Fruit fly (Drosophila melanogaster) whole organism, embryonic: Measurements from ENCODE around the gene AstC.

Source experiments
- B-H1 ChIP-seq: fragments of 200-800 bp; sonication (Bioruptor generic); IDR thresholded peaks from 3 replicates; pipeline ENCODE4 v1.3.6; 2022; ENCODE audit warnings: missing biosample characterization, missing genetic modification characterization
- CG10321 ChIP-seq: fragments of 200-800 bp; sonication (Bioruptor generic); IDR thresholded peaks from 2 replicates; pipeline ENCODE4 v1.3.6; 2022; ENCODE audit warnings: missing biosample characterization, missing genetic modification characterization
- CG12769 ChIP-seq: fragments of 200-800 bp; sonication (Bioruptor generic); optimal IDR thresholded peaks from 2 replicates; lab custom pipeline; 2019; ENCODE audit warnings: missing biosample characterization, mild to moderate bottlenecking, missing genetic modification characterization, moderate library complexity
- CG13123 ChIP-seq: fragments of 200-800 bp; sonication (Bioruptor generic); optimal IDR thresholded peaks from 2 replicates; lab custom pipeline; 2016; ENCODE audit warnings: missing biosample characterization, missing genetic modification characterization
- CG13296 ChIP-seq: fragments of 200-800 bp; sonication (Bioruptor generic); optimal IDR thresholded peaks from 3 replicates; lab custom pipeline; 2018; ENCODE audit warnings: missing biosample characterization, mild to moderate bottlenecking, missing genetic modification characterization
- CG15479 ChIP-seq: fragments of 200-800 bp; sonication (Bioruptor generic); optimal IDR thresholded peaks from 3 replicates; lab custom pipeline; 2019; ENCODE audit warnings: missing biosample characterization, mild to moderate bottlenecking, missing genetic modification characterization, moderate library complexity
- CG15696 ChIP-seq: fragments of 200-800 bp; sonication (Bioruptor generic); optimal IDR thresholded peaks from 2 replicates; lab custom pipeline; 2019; ENCODE audit warnings: missing biosample characterization, mild to moderate bottlenecking, missing genetic modification characterization, moderate library complexity
- CG16815 ChIP-seq: fragments of 200-800 bp; sonication (Bioruptor generic); optimal IDR thresholded peaks from 3 replicates; lab custom pipeline; 2017; ENCODE audit warnings: missing biosample characterization, mild to moderate bottlenecking, missing genetic modification characterization
- CG2120 ChIP-seq: fragments of 200-800 bp; sonication (Bioruptor generic); optimal IDR thresholded peaks from 3 replicates; lab custom pipeline; 2016; ENCODE audit warnings: missing biosample characterization, missing genetic modification characterization
- CG2199 ChIP-seq: fragments of 200-800 bp; sonication (Bioruptor generic); IDR thresholded peaks from 3 replicates; pipeline ENCODE4 v1.3.6; 2022; ENCODE audit warnings: missing biosample characterization, missing genetic modification characterization
- CG2875 ChIP-seq: fragments of 200-800 bp; sonication (Bioruptor generic); optimal IDR thresholded peaks from 2 replicates; lab custom pipeline; 2017; ENCODE audit warnings: missing biosample characterization, mild to moderate bottlenecking, missing genetic modification characterization, missing genetic modification reagents
- CG3163 ChIP-seq: fragments of 200-800 bp; sonication (Bioruptor generic); optimal IDR thresholded peaks from 3 replicates; lab custom pipeline; 2016; ENCODE audit warnings: missing biosample characterization, missing genetic modification characterization
- CG32532 ChIP-seq: fragments of 200-800 bp; sonication (Bioruptor generic); IDR thresholded peaks from 2 replicates; pipeline ENCODE4 v1.3.6; 2022; ENCODE audit warnings: missing biosample characterization, missing genetic modification characterization
- CG5245 ChIP-seq: fragments of 200-800 bp; sonication (Bioruptor generic); optimal IDR thresholded peaks from 3 replicates; lab custom pipeline; 2016; ENCODE audit warnings: missing biosample characterization, missing genetic modification characterization
- CG9609 ChIP-seq: fragments of 200-800 bp; sonication (Bioruptor generic); optimal IDR thresholded peaks from 3 replicates; lab custom pipeline; 2016; ENCODE audit warnings: missing biosample characterization, missing genetic modification characterization
- CG9932 ChIP-seq: fragments of 200-800 bp; sonication (Bioruptor generic); IDR thresholded peaks from 2 replicates; pipeline ENCODE4 v1.3.6; 2022; ENCODE audit warnings: missing biosample characterization, missing genetic modification characterization
- Deaf1 ChIP-seq: fragments of 200-800 bp; optimal IDR thresholded peaks from 3 replicates; lab custom pipeline; 2019; ENCODE audit warnings: missing biosample characterization, mild to moderate bottlenecking, missing genetic modification characterization, moderate library complexity
- E2f1 ChIP-seq: fragments of 200-800 bp; sonication (Bioruptor generic); IDR thresholded peaks from 2 replicates; pipeline ENCODE4 v1.3.6; 2022; ENCODE audit warnings: missing biosample characterization, missing genetic modification characterization
- E2f2 ChIP-seq: fragments of 200-800 bp; sonication (Bioruptor generic); IDR thresholded peaks from 2 replicates; pipeline ENCODE4 v1.3.6; 2022; ENCODE audit warnings: missing biosample characterization, missing genetic modification characterization
- Ets65A ChIP-seq: fragments of 200-800 bp; sonication (Bioruptor generic); peaks from one replicate; lab custom pipeline; 2016; ENCODE audit warnings: missing biosample characterization, missing genetic modification characterization
- Hey ChIP-seq: fragments of 200-800 bp; sonication (Bioruptor generic); optimal IDR thresholded peaks from 3 replicates; lab custom pipeline; 2018; ENCODE audit warnings: missing biosample characterization, mild to moderate bottlenecking, missing genetic modification characterization
- Hr78 ChIP-seq, 2 experiments: fragments of 200-800 bp in 1 of 2; fragments of >200 bp in 1 of 2; sonication (Bioruptor generic) in 1 of 2; optimal IDR thresholded peaks; 2 replicates each; lab custom pipeline; 2017 to 2019; ENCODE audit warnings: missing biosample characterization in 2 of 2, missing genetic modification characterization in 2 of 2, mild to moderate bottlenecking in 1 of 2, moderate library complexity in 1 of 2
- Max ChIP-seq: fragments of 200-800 bp; sonication (Bioruptor generic); optimal IDR thresholded peaks from 2 replicates; lab custom pipeline; 2016; ENCODE audit warnings: missing biosample characterization, mild to moderate bottlenecking, missing genetic modification characterization
- Rx ChIP-seq: fragments of 200-800 bp; sonication (Bioruptor generic); IDR thresholded peaks from 2 replicates; pipeline ENCODE4 v1.3.6; 2022; ENCODE audit warnings: missing biosample characterization, missing genetic modification characterization
- Sry-δ ChIP-seq: fragments of 200-800 bp; sonication (Bioruptor generic); optimal IDR thresholded peaks from 2 replicates; lab custom pipeline; 2016; ENCODE audit warnings: missing biosample characterization, missing genetic modification characterization
- Taf1 ChIP-seq: fragments of 200-800 bp; sonication (Bioruptor generic); IDR thresholded peaks from 2 replicates; pipeline ENCODE4 v1.3.6; 2022; ENCODE audit warnings: missing biosample characterization, missing genetic modification characterization
- aop ChIP-seq: fragments of 200-800 bp; sonication (Bioruptor generic); IDR thresholded peaks from 2 replicates; pipeline ENCODE4 v1.3.6; 2022; ENCODE audit warnings: missing biosample characterization, missing genetic modification characterization
- bowl ChIP-seq: fragments of 200-800 bp; sonication (Bioruptor generic); IDR thresholded peaks from 2 replicates; pipeline ENCODE4 v1.3.6; 2022; ENCODE audit warnings: missing biosample characterization, missing genetic modification characterization
- chinmo ChIP-seq: fragments of 200-800 bp; sonication (Bioruptor generic); IDR thresholded peaks from 4 replicates; pipeline ENCODE4 v1.3.6; 2022; ENCODE audit warnings: missing biosample characterization, missing genetic modification characterization; ENCODE audit not compliant: partially characterized antibody
- ci ChIP-seq: fragments of 200-800 bp; sonication (Bioruptor generic); IDR thresholded peaks from 3 replicates; pipeline ENCODE4 v1.3.6; 2022; ENCODE audit warnings: missing biosample characterization, missing genetic modification characterization
- croc ChIP-seq: fragments of 200-800 bp; sonication (Bioruptor generic); conservative IDR thresholded peaks from 3 replicates; pipeline ENCODE4 v1.3.6; 2022; ENCODE audit warnings: missing biosample characterization, missing genetic modification characterization
- crol ChIP-seq: fragments of 200-800 bp; sonication (Bioruptor generic); IDR thresholded peaks from 2 replicates; pipeline ENCODE4 v1.3.6; 2022; ENCODE audit warnings: missing biosample characterization, missing genetic modification characterization
- gce ChIP-seq: fragments of 200-800 bp; sonication (Bioruptor generic); IDR thresholded peaks from 3 replicates; pipeline ENCODE4 v1.3.6; 2022; ENCODE audit warnings: missing biosample characterization, missing genetic modification characterization
- grn ChIP-seq: fragments of 200-800 bp; sonication (Bioruptor generic); optimal IDR thresholded peaks from 3 replicates; lab custom pipeline; 2017; ENCODE audit warnings: missing biosample characterization, missing genetic modification characterization
- ind ChIP-seq: fragments of 200-800 bp; sonication (Bioruptor generic); optimal IDR thresholded peaks from 3 replicates; lab custom pipeline; 2016; ENCODE audit warnings: missing biosample characterization, missing genetic modification characterization
- nom ChIP-seq: fragments of 200-800 bp; sonication (Bioruptor generic); optimal IDR thresholded peaks from 2 replicates; lab custom pipeline; 2017; ENCODE audit warnings: missing biosample characterization, missing genetic modification characterization, mild to moderate bottlenecking, moderate library complexity, missing genetic modification reagents
- otp ChIP-seq: fragments of 200-800 bp; sonication (Bioruptor generic); IDR thresholded peaks from 3 replicates; pipeline ENCODE4, ENCODE4 v1.3.6; 2022; ENCODE audit warnings: missing biosample characterization, missing genetic modification characterization
- rib ChIP-seq: fragments of 200-800 bp; sonication (Bioruptor generic); IDR thresholded peaks from 2 replicates; pipeline ENCODE4 v1.3.6; 2022; ENCODE audit warnings: missing biosample characterization, missing genetic modification characterization
- salm ChIP-seq: fragments of 200-800 bp; sonication (Bioruptor generic); optimal IDR thresholded peaks from 2 replicates; lab custom pipeline; 2018; ENCODE audit warnings: missing biosample characterization, mild to moderate bottlenecking, missing genetic modification characterization
- schlank ChIP-seq: fragments of 200-800 bp; sonication (Bioruptor generic); optimal IDR thresholded peaks from 2 replicates; lab custom pipeline; 2018; ENCODE audit warnings: missing biosample characterization, mild to moderate bottlenecking, missing genetic modification characterization
- sr ChIP-seq: fragments of 200-800 bp; sonication (Bioruptor generic); IDR thresholded peaks from 3 replicates; pipeline ENCODE4 v1.3.6; 2022; ENCODE audit warnings: missing biosample characterization, missing genetic modification characterization
- stc ChIP-seq: fragments of 200-800 bp; sonication (Bioruptor generic); IDR thresholded peaks from 2 replicates; pipeline ENCODE4 v1.3.6; 2022; ENCODE audit warnings: missing biosample characterization, missing genetic modification characterization
- tio ChIP-seq: fragments of 200-800 bp; sonication (Bioruptor generic); optimal IDR thresholded peaks from 2 replicates; lab custom pipeline; 2017; ENCODE audit warnings: missing biosample characterization, missing genetic modification characterization, inconsistent platforms
- trh ChIP-seq: fragments of 200-800 bp; sonication (Bioruptor generic); optimal IDR thresholded peaks from 2 replicates; lab custom pipeline; 2016; ENCODE audit warnings: missing biosample characterization, missing genetic modification characterization
- ttk ChIP-seq: fragments of 200-800 bp; sonication (Bioruptor generic); IDR thresholded peaks from 2 replicates; pipeline ENCODE4 v2.1.2; 2022; ENCODE audit warnings: missing biosample characterization, missing genetic modification characterization
- usp ChIP-seq: fragments of >200 bp; optimal IDR thresholded peaks from 2 replicates; lab custom pipeline; 2017; ENCODE audit warnings: missing biosample characterization, missing genetic modification characterization
- vvl ChIP-seq: fragments of 200-800 bp; sonication (Bioruptor generic); IDR thresholded peaks from 2 replicates; pipeline ENCODE4 v1.3.6; 2022; ENCODE audit warnings: missing biosample characterization, missing genetic modification characterization

Gene AstC

dm6 chr2L:11061155-11061554 lies 20.0 kb downstream of the AstC start (continued):
- TF ChIP-seq ci (GFP tag; lab: Robert Waterston, UW): 0 out of 3 replicates have a peak, but pooled peaks have one; percentile 16
- peak; percentile 63 for TF ChIP-seq CG15479 (GFP tag; lab: Kevin White, UChicago)
- TF ChIP-seq sr (GFP tag; lab: Robert Waterston, UW): peak; percentile 67; the same call in 2 of the 3 replicates
- peak in 1 of 2 experiments; percentile 98 for TF ChIP-seq Hr78 (GFP tag; optimal IDR thresholded peaks at IDR 0.05; lab: Kevin White, UChicago)
- TF ChIP-seq CG2199 (GFP tag; lab: Robert Waterston, UW): 0 out of 3 replicates have a peak, but pooled peaks have one; percentile 81
- no peak for TF ChIP-seq CG15696
- TF ChIP-seq CG3163 (GFP tag; lab: Kevin White, UChicago): peak; percentile 9

DNA sequence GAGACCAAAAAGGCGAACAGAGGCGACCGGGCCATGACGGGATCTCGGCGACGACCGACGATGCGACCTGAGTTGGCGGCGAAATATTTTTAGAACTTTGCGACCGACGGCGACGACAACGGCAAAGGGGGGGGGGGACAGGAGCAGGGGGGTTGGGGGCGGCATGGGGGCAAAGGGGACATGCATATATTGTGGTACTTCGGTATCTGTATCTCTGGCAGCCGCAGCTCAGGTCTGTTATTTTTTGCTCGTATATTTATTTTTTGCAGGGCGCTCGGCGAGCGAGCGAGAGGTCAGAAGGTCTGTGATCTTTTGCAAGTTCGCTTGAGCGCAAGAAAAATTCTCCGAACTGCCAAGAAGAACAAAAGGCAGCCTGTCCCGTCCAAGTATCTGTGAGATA lies 22.0 kb downstream of the AstC start:
- TF ChIP-seq Deaf1 (tag; lab: Kevin White, UChicago) (peak; percentile 30), CG32532 (GFP tag; lab: Robert Waterston, UW) (0 out of 2 replicates have a peak, but pooled peaks have one; percentile 16), otp (GFP tag; lab: Robert Waterston, UW) (no peak), Hr78 (GFP tag; optimal IDR thresholded peaks at IDR 0.05; lab: Kevin White, UChicago) (peak in 1 of 2 experiments; percentile 11), Sry-δ (GFP tag; lab: Kevin White, UChicago) (no peak), CG12769 (peak; percentile 47), nom (GFP tag; lab: Kevin White, UChicago) (peak; percentile 30), crol (peak; percentile 88)

DNA sequence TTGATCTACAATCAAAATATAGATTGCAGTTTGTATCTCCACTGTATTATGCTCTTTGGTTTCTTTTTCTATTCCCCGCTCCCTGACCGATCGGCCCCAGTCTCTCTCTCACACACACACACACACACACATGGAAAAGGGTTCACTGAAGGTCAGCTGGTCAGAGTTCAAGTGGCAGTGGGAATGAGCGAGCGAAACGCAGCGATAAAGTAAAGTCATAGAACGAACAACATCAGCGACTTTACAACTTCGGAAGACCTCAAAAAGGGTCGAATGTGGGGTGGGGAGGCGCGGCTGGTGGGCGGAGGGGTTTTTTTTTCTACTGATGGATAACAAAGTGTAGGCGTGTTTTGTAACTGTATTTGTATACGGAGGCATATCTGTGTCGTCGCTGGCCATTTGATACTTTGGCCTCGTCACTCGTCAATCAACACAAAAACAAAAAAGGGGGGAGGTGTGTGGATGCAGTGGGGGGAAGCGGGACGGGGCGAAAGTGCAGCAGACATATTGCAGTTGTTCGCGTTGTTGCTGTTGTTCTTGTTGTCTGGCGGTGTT lies 23.0 kb downstream of the AstC start:
- TF ChIP-seq aop (GFP tag; lab: Robert Waterston, UW) (no peak), Rx (no peak), sr (GFP tag; lab: Robert Waterston, UW) (0 out of 3 replicates have a peak, but pooled peaks have one; percentile 61), CG9609 (GFP tag; lab: Kevin White, UChicago) (no peak), ind (GFP tag; lab: Kevin White, UChicago) (no peak), usp (GFP tag; lab: Kevin White, UChicago) (no peak), stc (GFP tag; lab: Robert Waterston, UW) (no peak), Hey (no peak), vvl (0 out of 2 replicates have a peak, but pooled peaks have one; percentile 15), trh (GFP tag; lab: Kevin White, UChicago) (no peak), crol (peak; percentile 84), CG2120 (GFP tag; lab: Kevin White, UChicago) (peak; percentile 47), chinmo (GFP tag; lab: Robert Waterston, UW) (peak; percentile 66; the same call in 1 of the 4 replicates), bowl (GFP tag; lab: Robert Waterston, UW) (no peak), CG9932 (GFP tag; lab: Robert Waterston, UW) (0 out of 2 replicates have a peak, but pooled peaks have one; percentile 1), Ets65A (GFP tag; lab: Kevin White, UChicago) (peak; percentile 14), schlank (tag; lab: Kevin White, UChicago) (no peak), croc (GFP tag; lab: Robert Waterston, UW) (peak; percentile 51; the same call in 1 of the 3 replicates), CG13123 (GFP tag; lab: Kevin White, UChicago) (no peak), CG13296 (GFP tag; lab: Kevin White, UChicago) (no peak), grn (GFP tag; lab: Kevin White, UChicago) (peak; percentile 19), tio (GFP tag; lab: Kevin White, UChicago) (peak; percentile 64), CG10321 (GFP tag; lab: Robert Waterston, UW) (no peak), Max (GFP tag; lab: Kevin White, UChicago) (no peak), CG16815 (GFP tag; lab: Kevin White, UChicago) (peak; percentile 35), Taf1 (GFP tag; lab: Robert Waterston, UW) (0 out of 2 replicates have a peak, but pooled peaks have one; percentile 4), otp (GFP tag; lab: Robert Waterston, UW) (no peak), ttk (no peak), rib (GFP tag; lab: Robert Waterston, UW) (0 out of 2 replicates have a peak, but pooled peaks have one; percentile 6), B-H1 (GFP tag; lab: Robert Waterston, UW) (no peak), salm (tag; lab: Kevin White, UChicago) (no peak), E2f2 (GFP tag; lab: Robert Waterston, UW) (no peak), gce (GFP tag; lab: Robert Waterston, UW) (no peak), CG2875 (no peak), E2f1 (GFP tag; lab: Robert Waterston, UW) (0 out of 2 replicates have a peak, but pooled peaks have one; percentile 1), CG5245 (GFP tag; lab: Kevin White, UChicago) (no peak)
